Fruit fly (Drosophila melanogaster): ENCODE data around the gene CG7102.

- no peak for TF ChIP-seq cnc (optimal IDR thresholded peaks at IDR 0.05)
- no peak for TF ChIP-seq bab1 (GFP tag; optimal IDR thresholded peaks at IDR 0.05)
- no peak for TF ChIP-seq kay (GFP tag; ENCODE audit: borderline replicate concordance)
- TF ChIP-seq cic (GFP tag; optimal IDR thresholded peaks at IDR 0.05): no peak
- TF ChIP-seq CG5204 (GFP tag; optimal IDR thresholded peaks at IDR 0.05): no peak
- no peak for TF ChIP-seq ovo (GFP tag; optimal IDR thresholded peaks at IDR 0.05)
- no peak for TF ChIP-seq CG7101 (tag; optimal IDR thresholded peaks at IDR 0.05)
- TF ChIP-seq Clk (GFP tag; optimal IDR thresholded peaks at IDR 0.05): no peak
- TF ChIP-seq Crg-1 (GFP tag; optimal IDR thresholded peaks at IDR 0.05): no peak
- no peak for TF ChIP-seq toe (GFP tag; optimal IDR thresholded peaks at IDR 0.05)
- TF ChIP-seq CG12768 (GFP tag; optimal IDR thresholded peaks at IDR 0.05): no peak
These were observed at the start of gene CG7102 for dm6 chr2L:7887333-7887732.
